Comparison of ENCODE assay signal across 1 worm cellular context in genomic region chrIII:11112718-11113117, ce11.
A peak's percentile ranks its signal among the peaks of the same experiment; 100 is the strongest.
TF ChIP-seq lines count a peak whose summit lies in the region.

No protein-coding gene starts in this region.

TF ChIP-seq in whole organism, L1 larva, 84 proteins besides CTCF, POLR2A, EP300 and RAD21 (continued from another document):
- TF ChIP-seq fkh-4 (tag; optimal IDR thresholded peaks at IDR 0.05; lab: Kevin White, UChicago; ENCODE audit: borderline replicate concordance) = peak; percentile 33
- TF ChIP-seq ces-1 (GFP tag; optimal IDR thresholded peaks at IDR 0.05; lab: Kevin White, UChicago) = no peak
- TF ChIP-seq grh-1 (GFP tag; IDR thresholded peaks at IDR 0.05; lab: Robert Waterston, UW) = peak; percentile 59
- no peak for TF ChIP-seq lin-39 (tag; optimal IDR thresholded peaks at IDR 0.05; lab: Kevin White, UChicago)
- no peak for TF ChIP-seq blmp-1 (tag; optimal IDR thresholded peaks at IDR 0.05; lab: Kevin White, UChicago)
- peak in 1 of 2 experiments; percentile 71 for TF ChIP-seq ztf-11 (tag; optimal IDR thresholded peaks at IDR 0.05; lab: Kevin White, UChicago)
- TF ChIP-seq C04F5.9 (tag; optimal IDR thresholded peaks at IDR 0.05; lab: Kevin White, UChicago) = peak; percentile 50
- no peak for TF ChIP-seq pqm-1 (tag; optimal IDR thresholded peaks at IDR 0.05; lab: Kevin White, UChicago)
- peak; percentile 59 for TF ChIP-seq isw-1 (GFP tag; IDR thresholded peaks at IDR 0.05; lab: Robert Waterston, UW)
- TF ChIP-seq sup-37 (GFP tag; optimal IDR thresholded peaks at IDR 0.05; lab: Kevin White, UChicago) = no peak
- peak; percentile 75 for TF ChIP-seq nhr-19 (GFP tag; conservative IDR thresholded peaks at IDR 0.05; lab: Robert Waterston, UW)
- no peak for TF ChIP-seq snpc-4 (tag; optimal IDR thresholded peaks at IDR 0.05; lab: Kevin White, UChicago)
- peak; percentile 46; the same call in 1 of the 2 replicates for TF ChIP-seq unc-98 (GFP tag; IDR thresholded peaks at IDR 0.05; lab: Robert Waterston, UW)
- peak; percentile 67 for TF ChIP-seq dsc-1 (tag; optimal IDR thresholded peaks at IDR 0.05; lab: Kevin White, UChicago)
- TF ChIP-seq tlp-1 (tag; optimal IDR thresholded peaks at IDR 0.05; lab: Kevin White, UChicago) = no peak
- peak; percentile 46 for TF ChIP-seq unc-86 (tag; optimal IDR thresholded peaks at IDR 0.05; lab: Kevin White, UChicago)
- peak; percentile 46 for TF ChIP-seq zip-4 (GFP tag; optimal IDR thresholded peaks at IDR 0.05; lab: Kevin White, UChicago)
- TF ChIP-seq ets-5 (GFP tag; IDR thresholded peaks at IDR 0.05; lab: Robert Waterston, UW) = no peak
- peak; percentile 38 to 43 for TF ChIP-seq lsy-2 (tag; optimal IDR thresholded peaks at IDR 0.05; lab: Kevin White, UChicago)
- TF ChIP-seq Y116A8C.19 (tag; optimal IDR thresholded peaks at IDR 0.05; lab: Kevin White, UChicago; ENCODE audit: borderline replicate concordance) = no peak
- peak; percentile 32 to 74 for TF ChIP-seq efl-1 (optimal IDR thresholded peaks at IDR 0.05; lab: Kevin White, UChicago)
- peak; percentile 66 to 95 for TF ChIP-seq efl-1 (GFP tag; optimal IDR thresholded peaks at IDR 0.05 in 1 of 2; lab: Kevin White, UChicago)
- no peak for TF ChIP-seq hlh-4 (tag; optimal IDR thresholded peaks at IDR 0.05; lab: Kevin White, UChicago)
- TF ChIP-seq F16B12.6 (tag; optimal IDR thresholded peaks at IDR 0.05; lab: Kevin White, UChicago) = no peak
- TF ChIP-seq ceh-88 (GFP tag; IDR thresholded peaks at IDR 0.05; lab: Robert Waterston, UW) = no peak
- TF ChIP-seq nhr-47 (tag; optimal IDR thresholded peaks at IDR 0.05; lab: Kevin White, UChicago) = peak; percentile 82
- TF ChIP-seq elt-3 (tag; optimal IDR thresholded peaks at IDR 0.05; lab: Kevin White, UChicago) = no peak
- TF ChIP-seq sox-4 (tag; optimal IDR thresholded peaks at IDR 0.05; lab: Kevin White, UChicago) = peak; percentile 57
- TF ChIP-seq unc-130 (tag; optimal IDR thresholded peaks at IDR 0.05; lab: Kevin White, UChicago) = no peak
- TF ChIP-seq sptf-1 (tag; optimal IDR thresholded peaks at IDR 0.05; lab: Kevin White, UChicago) = no peak
- peak; percentile 63 for TF ChIP-seq swsn-7 (tag; optimal IDR thresholded peaks at IDR 0.05; lab: Kevin White, UChicago)
- peak; percentile 77 for TF ChIP-seq lin-14 (GFP tag; optimal IDR thresholded peaks at IDR 0.05; lab: Kevin White, UChicago)
- peak; percentile 81 for TF ChIP-seq lir-3 (tag; optimal IDR thresholded peaks at IDR 0.05; lab: Kevin White, UChicago; ENCODE audit: poor library complexity)
- TF ChIP-seq xbp-1 (tag; optimal IDR thresholded peaks at IDR 0.05; lab: Kevin White, UChicago) = peak; percentile 58
- TF ChIP-seq pax-3 (tag; optimal IDR thresholded peaks at IDR 0.05; lab: Kevin White, UChicago) = peak; percentile 52
- TF ChIP-seq nhr-71 (tag; optimal IDR thresholded peaks at IDR 0.05; lab: Kevin White, UChicago) = peak; percentile 77
- no peak for TF ChIP-seq ama-1 (optimal IDR thresholded peaks at IDR 0.05; lab: Kevin White, UChicago)
- peak; percentile 34 to 57 (median 56) for TF ChIP-seq dpl-1 (GFP tag; optimal IDR thresholded peaks at IDR 0.05; lab: Kevin White, UChicago)
- peak; percentile 93 for TF ChIP-seq rnt-1 (tag; optimal IDR thresholded peaks at IDR 0.05; lab: Kevin White, UChicago)
- peak; percentile 74 for TF ChIP-seq tbx-2 (tag; optimal IDR thresholded peaks at IDR 0.05; lab: Kevin White, UChicago)
- peak; percentile 59 for TF ChIP-seq egl-13 (tag; optimal IDR thresholded peaks at IDR 0.05; lab: Kevin White, UChicago)
- TF ChIP-seq lin-15B (tag; optimal IDR thresholded peaks at IDR 0.05; lab: Kevin White, UChicago) = peak; percentile 53
- TF ChIP-seq ceh-90 (tag; optimal IDR thresholded peaks at IDR 0.05; lab: Kevin White, UChicago) = peak; percentile 75
